Worm (Caenorhabditis elegans) whole organism, midembryonic: ENCODE data around the gene T07D1.3.

Experiments used
- T22C8.4 ChIP-seq: fragments of 200-800 bp; sonication (Bioruptor generic); IDR thresholded peaks from 2 replicates; pipeline ENCODE4 v1.3.6; 2022; ENCODE audit warnings: missing genetic modification characterization, missing compliant biosample characterization
- ztf-29 ChIP-seq: fragments of 200-800 bp; sonication (Bioruptor generic); IDR thresholded peaks from 2 replicates; pipeline ENCODE4 v1.3.6; 2022; ENCODE audit warnings: missing genetic modification reagents, missing genetic modification characterization, missing compliant biosample characterization

DNA sequence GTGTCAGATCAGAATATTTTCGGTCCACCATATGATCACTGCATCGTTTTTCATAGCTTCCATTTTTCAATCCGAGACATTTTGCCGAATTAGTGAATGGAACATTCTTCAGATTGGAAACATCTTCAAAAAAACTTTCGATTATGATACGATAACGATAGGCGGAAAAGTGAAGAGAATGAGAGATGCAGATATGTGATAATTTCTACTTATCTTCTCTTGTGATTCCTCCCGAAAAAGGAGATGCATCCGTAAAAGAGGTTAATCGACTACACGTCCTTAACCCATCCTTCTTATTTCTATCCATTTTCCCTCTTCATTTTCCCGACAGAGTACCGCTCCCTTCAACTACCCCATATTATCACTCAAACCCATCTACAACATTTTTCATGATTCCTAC lies 39.9 kb upstream of the T07D1.3 start, which contains the start of gene K02E10.4:
- no peak for TF ChIP-seq ztf-29 (GFP tag; lab: Robert Waterston, UW)
- no peak for TF ChIP-seq T22C8.4 (GFP tag; lab: Robert Waterston, UW)
